Fruit fly (Drosophila melanogaster): ENCODE measurements around the gene CG5151.
A peak's percentile ranks its signal among the peaks of the same experiment; 100 is the strongest.

The CG5151 gene

dm6 chr3L:16113607-16114337 is 50.7 kb downstream of the CG5151 start (continued):
- peak; percentile 88 for TF ChIP-seq Bgb (GFP tag; IDR thresholded peaks at IDR 0.05; ENCODE audit: partially characterized antibody)
- TF ChIP-seq CG2712 (tag; optimal IDR thresholded peaks at IDR 0.05), result peak; percentile 84
- TF ChIP-seq fd96Cb (tag; optimal IDR thresholded peaks at IDR 0.05), result peak; percentile 69
- no peak for TF ChIP-seq dmrt99B (tag; optimal IDR thresholded peaks at IDR 0.05)
- peak; percentile 74 for TF ChIP-seq HmgD (GFP tag; optimal IDR thresholded peaks at IDR 0.05)
- TF ChIP-seq CG14441 (GFP tag; IDR thresholded peaks at IDR 0.05), result peak; percentile 77
- TF ChIP-seq CG15011 (GFP tag; optimal IDR thresholded peaks at IDR 0.05), result no peak
- TF ChIP-seq CG8765 (GFP tag; IDR thresholded peaks at IDR 0.05), result peak; percentile 54
- TF ChIP-seq Bdp1 (GFP tag; optimal IDR thresholded peaks at IDR 0.05), result peak; percentile 78
- TF ChIP-seq gsb-n (tag; optimal IDR thresholded peaks at IDR 0.05), result no peak
- TF ChIP-seq mam (GFP tag; optimal IDR thresholded peaks at IDR 0.05), result peak; percentile 91
- TF ChIP-seq CG6854 (GFP tag; optimal IDR thresholded peaks at IDR 0.05), result peak; percentile 73
- TF ChIP-seq CG3407 (GFP tag; optimal IDR thresholded peaks at IDR 0.05), result peak; percentile 66
- 0 out of 2 replicates have a peak, but pooled peaks have one; percentile 54 for TF ChIP-seq CG14667 (GFP tag; IDR thresholded peaks at IDR 0.05)
- TF ChIP-seq PHDP (tag; optimal IDR thresholded peaks at IDR 0.05), result peak; percentile 86
- peak; percentile 0 for TF ChIP-seq ash1 (GFP tag; optimal IDR thresholded peaks at IDR 0.05)
- TF ChIP-seq BEAF-32 (GFP tag; optimal IDR thresholded peaks at IDR 0.05), result peak; percentile 87
- no peak for TF ChIP-seq CG7271 (tag; optimal IDR thresholded peaks at IDR 0.05)
- TF ChIP-seq CG2875 (GFP tag; optimal IDR thresholded peaks at IDR 0.05), result peak; percentile 64
- TF ChIP-seq CG6254 (GFP tag; optimal IDR thresholded peaks at IDR 0.05), result peak; percentile 55
- TF ChIP-seq Scr (GFP tag; IDR thresholded peaks at IDR 0.05; ENCODE audit: partially characterized antibody), result peak; percentile 62
- peak; percentile 50 for TF ChIP-seq CG14965 (GFP tag; optimal IDR thresholded peaks at IDR 0.05; ENCODE audit: borderline replicate concordance)
- no peak for TF ChIP-seq CG3995 (GFP tag; optimal IDR thresholded peaks at IDR 0.05)
- peak; percentile 83 for TF ChIP-seq sqz (GFP tag; optimal IDR thresholded peaks at IDR 0.05)
- peak; percentile 100 for TF ChIP-seq CG4820 (GFP tag; optimal IDR thresholded peaks at IDR 0.05)
- peak; percentile 85 for TF ChIP-seq NfI (GFP tag; optimal IDR thresholded peaks at IDR 0.05)
- peak; percentile 89 for TF ChIP-seq CG4328 (GFP tag; optimal IDR thresholded peaks at IDR 0.05)
- no peak for TF ChIP-seq ac (GFP tag; optimal IDR thresholded peaks at IDR 0.05)
- peak; percentile 51 for TF ChIP-seq ab (GFP tag; optimal IDR thresholded peaks at IDR 0.05)
- TF ChIP-seq CG7357 (GFP tag; IDR thresholded peaks at IDR 0.05), result peak; percentile 19; the same call in 1 of the 3 replicates
- TF ChIP-seq CG13424 (tag; optimal IDR thresholded peaks at IDR 0.05), result peak; percentile 84
- TF ChIP-seq CG12391 (tag; optimal IDR thresholded peaks at IDR 0.05), result peak; percentile 90
- TF ChIP-seq Ptx1 (GFP tag; IDR thresholded peaks at IDR 0.05), result peak; percentile 79
- peak; percentile 82 for TF ChIP-seq grau (tag; optimal IDR thresholded peaks at IDR 0.05)
- no peak for TF ChIP-seq CG8478 (optimal IDR thresholded peaks at IDR 0.05)
- TF ChIP-seq phol (tag; optimal IDR thresholded peaks at IDR 0.05), result peak; percentile 100
- no peak for TF ChIP-seq CTCF (GFP tag; optimal IDR thresholded peaks at IDR 0.05)
- TF ChIP-seq Abd-B (GFP tag; optimal IDR thresholded peaks at IDR 0.05), result no peak
- peak; percentile 35; the same call in 1 of the 2 replicates for TF ChIP-seq nerfin-2 (GFP tag; IDR thresholded peaks at IDR 0.05; ENCODE audit: partially characterized antibody)
- peak; percentile 86 for TF ChIP-seq CG1792 (GFP tag; optimal IDR thresholded peaks at IDR 0.05)
- TF ChIP-seq CG13296 (GFP tag; optimal IDR thresholded peaks at IDR 0.05), result no peak
- TF ChIP-seq Fer1 (GFP tag; optimal IDR thresholded peaks at IDR 0.05), result peak; percentile 92
- TF ChIP-seq Poxn (GFP tag; IDR thresholded peaks at IDR 0.05), result 0 out of 2 replicates have a peak, but pooled peaks have one; percentile 34
- no peak for TF ChIP-seq CG13894 (tag; optimal IDR thresholded peaks at IDR 0.05)
- no peak for TF ChIP-seq CG17912 (GFP tag; optimal IDR thresholded peaks at IDR 0.05)
- TF ChIP-seq Stat92E (GFP tag; optimal IDR thresholded peaks at IDR 0.05), result peak in 1 of 3 experiments; percentile 70
- TF ChIP-seq Antp (GFP tag; optimal IDR thresholded peaks at IDR 0.05), result peak; percentile 88
- TF ChIP-seq Awh (GFP tag; IDR thresholded peaks at IDR 0.05), result peak; percentile 72
- no peak; the same call in 2 of the 3 replicates for TF ChIP-seq CG11695 (GFP tag; IDR thresholded peaks at IDR 0.05)
